Fruit fly (Drosophila melanogaster): ENCODE results near the gene Rrp6.

The Rrp6 gene

dm6 chr3R:14917927-14918829, 32.1 kb upstream of the Rrp6 start, which contains the start of gene Sdr:
Sdr (plus strand) TSS chr3R:14918628.
- TF ChIP-seq esn (GFP tag; optimal IDR thresholded peaks at IDR 0.05) = peak; percentile 53
- TF ChIP-seq CG3919 (GFP tag; optimal IDR thresholded peaks at IDR 0.05) = peak; percentile 42
- TF ChIP-seq acj6 (GFP tag; optimal IDR thresholded peaks at IDR 0.05) = peak; percentile 2
- peak; percentile 12 for TF ChIP-seq net (GFP tag; optimal IDR thresholded peaks at IDR 0.05)
- TF ChIP-seq Sox15 (GFP tag; optimal IDR thresholded peaks at IDR 0.05) = no peak
- no peak for TF ChIP-seq CG6792 (GFP tag; optimal IDR thresholded peaks at IDR 0.05)
- no peak for TF ChIP-seq CG11294 (GFP tag; IDR thresholded peaks at IDR 0.05)
- peak; percentile 30 for TF ChIP-seq fd59A (GFP tag; optimal IDR thresholded peaks at IDR 0.05)
- no peak for TF ChIP-seq fd85E (GFP tag; optimal IDR thresholded peaks at IDR 0.05)
- peak; percentile 55 for TF ChIP-seq Ets96B (tag; optimal IDR thresholded peaks at IDR 0.05)
- TF ChIP-seq topi (GFP tag; optimal IDR thresholded peaks at IDR 0.05) = peak; percentile 73
- peak; percentile 15 for TF ChIP-seq Ets21C (GFP tag; optimal IDR thresholded peaks at IDR 0.05)
- peak; percentile 29 for TF ChIP-seq OdsH (GFP tag; optimal IDR thresholded peaks at IDR 0.05)
- no peak for TF ChIP-seq dac (GFP tag; optimal IDR thresholded peaks at IDR 0.05)
- no peak; the same call in 1 of the 3 replicates for TF ChIP-seq CG6163 (GFP tag; IDR thresholded peaks at IDR 0.05)
- TF ChIP-seq CG6808 (GFP tag; optimal IDR thresholded peaks at IDR 0.05) = peak; percentile 66
- no peak for TF ChIP-seq fkh (GFP tag; optimal IDR thresholded peaks at IDR 0.05)
- TF ChIP-seq lz (GFP tag; optimal IDR thresholded peaks at IDR 0.05) = peak; percentile 48
- TF ChIP-seq CG31627 (GFP tag; optimal IDR thresholded peaks at IDR 0.05) = peak; percentile 15
- TF ChIP-seq Smox (GFP tag; optimal IDR thresholded peaks at IDR 0.05) = peak; percentile 52
- peak in 1 of 2 experiments; percentile 32 for TF ChIP-seq salr (GFP tag; optimal IDR thresholded peaks at IDR 0.05)
- peak; percentile 25 for TF ChIP-seq CG10631 (GFP tag; optimal IDR thresholded peaks at IDR 0.05)
- peak; percentile 35 for TF ChIP-seq vri (GFP tag; optimal IDR thresholded peaks at IDR 0.05)
- TF ChIP-seq CG7368 (GFP tag; optimal IDR thresholded peaks at IDR 0.05) = no peak
- peak; percentile 23 for TF ChIP-seq CG34406 (GFP tag; optimal IDR thresholded peaks at IDR 0.05)
- TF ChIP-seq CG1621 (tag; optimal IDR thresholded peaks at IDR 0.05) = no peak
- no peak for TF ChIP-seq Hr38 (GFP tag; optimal IDR thresholded peaks at IDR 0.05)
- TF ChIP-seq cyc (GFP tag; optimal IDR thresholded peaks at IDR 0.05) = peak; percentile 79
- TF ChIP-seq Gug (GFP tag; IDR thresholded peaks at IDR 0.05) = no peak
- TF ChIP-seq CG10669 (GFP tag; optimal IDR thresholded peaks at IDR 0.05) = peak; percentile 61
- peak; percentile 13 for TF ChIP-seq CG32006 (GFP tag; optimal IDR thresholded peaks at IDR 0.05)
- peak; percentile 34 for TF ChIP-seq achi (GFP tag; optimal IDR thresholded peaks at IDR 0.05)
- TF ChIP-seq eg (GFP tag; IDR thresholded peaks at IDR 0.05) = peak; percentile 61; the same call in 2 of the 3 replicates
- TF ChIP-seq CG8632 (GFP tag; optimal IDR thresholded peaks at IDR 0.05) = peak; percentile 49
- no peak for TF ChIP-seq Eip93F (GFP tag; optimal IDR thresholded peaks at IDR 0.05)
- TF ChIP-seq svp (GFP tag) = peak; percentile 92
- peak; percentile 56 for TF ChIP-seq Eip75B (GFP tag; optimal IDR thresholded peaks at IDR 0.05)
- TF ChIP-seq pdm3 (GFP tag; optimal IDR thresholded peaks at IDR 0.05) = peak; percentile 22
- peak; percentile 50 for TF ChIP-seq dsx (GFP tag; optimal IDR thresholded peaks at IDR 0.05; ENCODE audit: poor library complexity, severe bottlenecking)
- peak; percentile 29 for TF ChIP-seq Sox102F (GFP tag; optimal IDR thresholded peaks at IDR 0.05)
- peak; percentile 50 for TF ChIP-seq Blimp-1 (GFP tag; optimal IDR thresholded peaks at IDR 0.05)
- peak; percentile 58 for TF ChIP-seq CG11902 (GFP tag; optimal IDR thresholded peaks at IDR 0.05)
- TF ChIP-seq CG4318 (GFP tag; optimal IDR thresholded peaks at IDR 0.05) = no peak
- peak; percentile 30 to 54 for TF ChIP-seq ss (GFP tag; optimal IDR thresholded peaks at IDR 0.05)
- TF ChIP-seq Hr39 (GFP tag; optimal IDR thresholded peaks at IDR 0.05) = peak; percentile 29
- no peak for TF ChIP-seq Lpt (GFP tag; optimal IDR thresholded peaks at IDR 0.05)
- no peak for TF ChIP-seq CG6854 (GFP tag; optimal IDR thresholded peaks at IDR 0.05)
- peak; percentile 16 for TF ChIP-seq Hr4 (GFP tag; optimal IDR thresholded peaks at IDR 0.05)
- no peak for TF ChIP-seq CG9139 (GFP tag; optimal IDR thresholded peaks at IDR 0.05)
- peak; percentile 68 for TF ChIP-seq Met (GFP tag; optimal IDR thresholded peaks at IDR 0.05)

Data from whole organism, prepupa.